Fruit fly (Drosophila melanogaster) whole organism, embryonic: ENCODE data around the gene retm.

ENCODE experiments used
- BtbVII ChIP-seq: fragments of 200-800 bp; sonication (Bioruptor generic); optimal IDR thresholded peaks from 3 replicates; lab custom pipeline; 2017; ENCODE audit warnings: missing biosample characterization, mild to moderate bottlenecking, missing genetic modification characterization
- CG10274 ChIP-seq: fragments of 200-800 bp; sonication (Bioruptor generic); optimal IDR thresholded peaks from 3 replicates; lab custom pipeline; 2017; ENCODE audit warnings: missing biosample characterization, mild to moderate bottlenecking, missing genetic modification characterization
- CG10543 ChIP-seq: fragments of 200-800 bp; sonication (Bioruptor generic); optimal IDR thresholded peaks from 3 replicates; lab custom pipeline; 2017; ENCODE audit warnings: missing biosample characterization, mild to moderate bottlenecking, missing genetic modification characterization, moderate library complexity
- CG11695 ChIP-seq: fragments of 200-800 bp; sonication (Bioruptor generic); IDR thresholded peaks from 3 replicates; pipeline ENCODE4 v1.3.6; 2022; ENCODE audit warnings: missing biosample characterization, missing genetic modification characterization
- CG11723 ChIP-seq: fragments of 200-800 bp; sonication (Bioruptor generic); optimal IDR thresholded peaks from 2 replicates; lab custom pipeline; 2017; ENCODE audit warnings: missing biosample characterization, mild to moderate bottlenecking, missing genetic modification characterization
- CG12769 ChIP-seq: fragments of 200-800 bp; sonication (Bioruptor generic); optimal IDR thresholded peaks from 2 replicates; lab custom pipeline; 2019; ENCODE audit warnings: missing biosample characterization, mild to moderate bottlenecking, missing genetic modification characterization, moderate library complexity
- CG13775 ChIP-seq: fragments of 200-800 bp; sonication (Bioruptor generic); optimal IDR thresholded peaks from 3 replicates; lab custom pipeline; 2017; ENCODE audit warnings: missing biosample characterization, mild to moderate bottlenecking, missing genetic modification characterization
- CG13894 ChIP-seq: fragments of 200-800 bp; sonication (Bioruptor generic); optimal IDR thresholded peaks from 3 replicates; lab custom pipeline; 2018; ENCODE audit warnings: missing biosample characterization, mild to moderate bottlenecking, missing genetic modification characterization, moderate library complexity
- CG15073 ChIP-seq: fragments of 200-800 bp; sonication (Bioruptor generic); optimal IDR thresholded peaks from 2 replicates; lab custom pipeline; 2016; ENCODE audit warnings: missing biosample characterization, missing genetic modification characterization
- CG1603 ChIP-seq: fragments of 200-800 bp; sonication (Bioruptor generic); optimal IDR thresholded peaks from 2 replicates; lab custom pipeline; 2019; ENCODE audit warnings: missing biosample characterization, mild to moderate bottlenecking, missing genetic modification characterization, moderate library complexity
- CG17359 ChIP-seq: fragments of 200-800 bp; sonication (Bioruptor generic); optimal IDR thresholded peaks from 3 replicates; lab custom pipeline; 2018; ENCODE audit warnings: missing biosample characterization, mild to moderate bottlenecking, missing genetic modification characterization, moderate library complexity
- CG1792 ChIP-seq: fragments of 200-800 bp; sonication (Bioruptor generic); optimal IDR thresholded peaks from 2 replicates; lab custom pipeline; 2016; ENCODE audit warnings: missing biosample characterization, missing genetic modification characterization
- CG1832 ChIP-seq: fragments of 200-800 bp; sonication (Bioruptor generic); optimal IDR thresholded peaks from 2 replicates; lab custom pipeline; 2017; ENCODE audit warnings: missing biosample characterization, mild to moderate bottlenecking, missing genetic modification characterization, inconsistent platforms
- CG18476 ChIP-seq: fragments of 200-800 bp; sonication (Bioruptor generic); optimal IDR thresholded peaks from 2 replicates; lab custom pipeline; 2016; ENCODE audit warnings: missing biosample characterization, mild to moderate bottlenecking, missing genetic modification characterization
- CG18599 ChIP-seq: fragments of 200-800 bp; sonication (Bioruptor generic); optimal IDR thresholded peaks from 3 replicates; lab custom pipeline; 2017; ENCODE audit warnings: missing biosample characterization, missing genetic modification characterization, mild to moderate bottlenecking, moderate library complexity, missing genetic modification reagents
- CG2875 ChIP-seq: fragments of 200-800 bp; sonication (Bioruptor generic); optimal IDR thresholded peaks from 2 replicates; lab custom pipeline; 2017; ENCODE audit warnings: missing biosample characterization, mild to moderate bottlenecking, missing genetic modification characterization, missing genetic modification reagents
- CG31224 ChIP-seq: fragments of 200-800 bp; sonication (Bioruptor generic); IDR thresholded peaks from 2 replicates; pipeline ENCODE4 v1.3.6; 2022; ENCODE audit warnings: missing biosample characterization, missing genetic modification characterization
- CG4282 ChIP-seq: fragments of 200-800 bp; sonication (Bioruptor generic); optimal IDR thresholded peaks from 2 replicates; lab custom pipeline; 2016; ENCODE audit warnings: missing biosample characterization, missing genetic modification characterization
- CG7556 ChIP-seq: fragments of 200-800 bp; sonication (Bioruptor generic); optimal IDR thresholded peaks from 2 replicates; lab custom pipeline; 2017; ENCODE audit warnings: missing biosample characterization, mild to moderate bottlenecking, missing genetic modification characterization
- Dip3 ChIP-seq: fragments of 200-800 bp; sonication (Bioruptor generic); optimal IDR thresholded peaks from 3 replicates; lab custom pipeline; 2016; ENCODE audit warnings: missing biosample characterization, missing genetic modification characterization
- Doc2 ChIP-seq: fragments of 200-800 bp; sonication (Bioruptor generic); IDR thresholded peaks from 2 replicates; pipeline ENCODE4 v1.3.6; 2022; ENCODE audit warnings: missing biosample characterization, missing genetic modification characterization
- Hr51 ChIP-seq, 2 experiments: fragments of 200-800 bp; sonication (Bioruptor generic); optimal IDR thresholded peaks; 2 replicates in 1 of 2; 3 replicates in 1 of 2; lab custom pipeline; 2016 to 2018; ENCODE audit warnings: missing biosample characterization in 2 of 2, missing genetic modification characterization in 2 of 2, mild to moderate bottlenecking in 1 of 2, moderate library complexity in 1 of 2
- Hsf ChIP-seq: fragments of 200-800 bp; sonication (Bioruptor generic); optimal IDR thresholded peaks from 3 replicates; lab custom pipeline; 2016; ENCODE audit warnings: missing biosample characterization, missing genetic modification characterization
- Mad ChIP-seq: fragments of 200-800 bp; sonication (Bioruptor generic); optimal IDR thresholded peaks from 2 replicates; lab custom pipeline; 2016; ENCODE audit warnings: missing biosample characterization, missing genetic modification characterization
- NfI ChIP-seq: fragments of 200-800 bp; sonication (Bioruptor generic); optimal IDR thresholded peaks from 3 replicates; lab custom pipeline; 2018; ENCODE audit warnings: missing biosample characterization, mild to moderate bottlenecking, missing genetic modification characterization, moderate library complexity
- Opbp ChIP-seq: fragments of 200-800 bp; sonication (Bioruptor generic); IDR thresholded peaks from 3 replicates; pipeline ENCODE4 v1.3.6; 2022; ENCODE audit warnings: missing biosample characterization, missing genetic modification characterization; ENCODE audit not compliant: partially characterized antibody
- PHDP ChIP-seq: fragments of 200-800 bp; sonication (Bioruptor generic); optimal IDR thresholded peaks from 3 replicates; lab custom pipeline; 2018; ENCODE audit warnings: missing biosample characterization, mild to moderate bottlenecking, missing genetic modification characterization, moderate library complexity
- Sox102F ChIP-seq: fragments of 200-800 bp; sonication (Bioruptor generic); optimal IDR thresholded peaks from 2 replicates; lab custom pipeline; 2018; ENCODE audit warnings: missing biosample characterization, mild to moderate bottlenecking, missing genetic modification characterization, moderate library complexity
- Taf1 ChIP-seq: fragments of 200-800 bp; sonication (Bioruptor generic); IDR thresholded peaks from 2 replicates; pipeline ENCODE4 v1.3.6; 2022; ENCODE audit warnings: missing biosample characterization, missing genetic modification characterization
- Xrp1 ChIP-seq: fragments of 200-800 bp; sonication (Bioruptor generic); IDR thresholded peaks from 2 replicates; pipeline ENCODE4 v1.3.6; 2022; ENCODE audit warnings: missing biosample characterization, missing genetic modification characterization
- ab ChIP-seq: fragments of 200-800 bp; sonication (Bioruptor generic); optimal IDR thresholded peaks from 2 replicates; lab custom pipeline; 2016; ENCODE audit warnings: missing biosample characterization, missing genetic modification characterization
- ac ChIP-seq: fragments of 200-800 bp; sonication (Bioruptor generic); optimal IDR thresholded peaks from 3 replicates; lab custom pipeline; 2017; ENCODE audit warnings: missing biosample characterization, mild to moderate bottlenecking, missing genetic modification characterization
- amos ChIP-seq: fragments of 200-800 bp; sonication (Bioruptor generic); IDR thresholded peaks from 2 replicates; pipeline ENCODE4 v1.3.6; 2022; ENCODE audit warnings: missing biosample characterization, missing genetic modification characterization; ENCODE audit not compliant: partially characterized antibody
- bab2 ChIP-seq: fragments of 200-800 bp; sonication (Bioruptor generic); optimal IDR thresholded peaks from 2 replicates; lab custom pipeline; 2016; ENCODE audit warnings: missing biosample characterization, missing genetic modification characterization
- dmrt11E ChIP-seq: fragments of 200-800 bp; sonication (Bioruptor generic); optimal IDR thresholded peaks from 3 replicates; lab custom pipeline; 2018; ENCODE audit warnings: missing biosample characterization, mild to moderate bottlenecking, missing genetic modification characterization, moderate library complexity
- fd3F ChIP-seq: fragments of 200-800 bp; sonication (Bioruptor generic); optimal IDR thresholded peaks from 2 replicates; lab custom pipeline; 2018; ENCODE audit warnings: missing biosample characterization, mild to moderate bottlenecking, missing genetic modification characterization, moderate library complexity
- grau ChIP-seq: fragments of 200-800 bp; optimal IDR thresholded peaks from 3 replicates; lab custom pipeline; 2019; ENCODE audit warnings: missing biosample characterization, mild to moderate bottlenecking, missing genetic modification characterization, moderate library complexity
- lab ChIP-seq: fragments of 200-800 bp; sonication (Bioruptor generic); optimal IDR thresholded peaks from 3 replicates; lab custom pipeline; 2017; ENCODE audit warnings: missing biosample characterization, missing genetic modification characterization, mild to moderate bottlenecking, moderate library complexity, missing genetic modification reagents
- lov ChIP-seq, 2 experiments: fragments of 200-800 bp in 1 of 2; fragments of >200 bp in 1 of 2; sonication (Bioruptor generic) in 1 of 2; IDR thresholded peaks in 1 of 2; optimal IDR thresholded peaks in 1 of 2; 2 replicates in 1 of 2; 3 replicates in 1 of 2; pipeline versions ENCODE4 v1.3.6 to Lab custom; 2017 to 2022; ENCODE audit warnings: missing biosample characterization in 1 of 2, missing genetic modification characterization in 1 of 2
- nau ChIP-seq: fragments of 200-800 bp; sonication (Bioruptor generic); optimal IDR thresholded peaks from 3 replicates; lab custom pipeline; 2017; ENCODE audit warnings: missing biosample characterization, mild to moderate bottlenecking, missing genetic modification characterization, missing genetic modification reagents
- org-1 ChIP-seq: fragments of 200-800 bp; sonication (Bioruptor generic); optimal IDR thresholded peaks from 2 replicates; lab custom pipeline; 2017; ENCODE audit warnings: missing biosample characterization, missing genetic modification characterization
- pb ChIP-seq: fragments of 200-800 bp; sonication (Bioruptor generic); optimal IDR thresholded peaks from 3 replicates; lab custom pipeline; 2016; ENCODE audit warnings: missing biosample characterization, missing genetic modification characterization
- run ChIP-seq: fragments of 200-800 bp; sonication (Bioruptor generic); optimal IDR thresholded peaks from 3 replicates; lab custom pipeline; 2018; ENCODE audit warnings: missing biosample characterization, mild to moderate bottlenecking, missing genetic modification characterization
- so ChIP-seq: fragments of 200-800 bp; sonication (Bioruptor generic); IDR thresholded peaks from 3 replicates; pipeline ENCODE4 v1.3.6; 2022; ENCODE audit warnings: missing biosample characterization, missing genetic modification characterization
- tap ChIP-seq: fragments of 200-800 bp; optimal IDR thresholded peaks from 3 replicates; lab custom pipeline; 2019; ENCODE audit warnings: missing biosample characterization, mild to moderate bottlenecking, missing genetic modification characterization, moderate library complexity
- z ChIP-seq: fragments of 200-800 bp; sonication (Bioruptor generic); IDR thresholded peaks from 3 replicates; pipeline ENCODE4 v1.3.6; 2022; ENCODE audit warnings: missing biosample characterization, missing genetic modification characterization
- zfh1 ChIP-seq: fragments of 200-800 bp; sonication (Bioruptor generic); IDR thresholded peaks from 3 replicates; pipeline ENCODE4 v1.3.6; 2022; ENCODE audit warnings: missing biosample characterization, missing genetic modification characterization

retm gene

dm6 chr2L:6471978-6472776, 16.4 kb upstream of the retm start (continued):
- TF ChIP-seq org-1 (GFP tag; lab: Kevin White, UChicago): no peak
- no peak for TF ChIP-seq lov (optimal IDR thresholded peaks at IDR 0.05; lab: Kevin White, UChicago)
- 0 out of 3 replicates have a peak, but pooled peaks have one; percentile 24 for TF ChIP-seq lov (GFP tag; IDR thresholded peaks at IDR 0.05; lab: Robert Waterston, UW)
- TF ChIP-seq zfh1: no peak
- peak; percentile 6 for TF ChIP-seq fd3F (GFP tag; lab: Kevin White, UChicago)
- no peak for TF ChIP-seq CG1603 (tag; lab: Kevin White, UChicago)
- peak; percentile 80 for TF ChIP-seq CG31224
- TF ChIP-seq CG4282 (GFP tag; lab: Kevin White, UChicago): no peak
- TF ChIP-seq nau (GFP tag; lab: Kevin White, UChicago): peak; percentile 20
- peak; percentile 32; the same call in 1 of the 2 replicates for TF ChIP-seq Taf1 (GFP tag; lab: Robert Waterston, UW)
- TF ChIP-seq Hr51 (GFP tag; optimal IDR thresholded peaks at IDR 0.05; lab: Kevin White, UChicago): peak in 1 of 2 experiments; percentile 39
- TF ChIP-seq dmrt11E: no peak
- TF ChIP-seq pb (GFP tag; lab: Kevin White, UChicago): no peak
- 0 out of 3 replicates have a peak, but pooled peaks have one; percentile 8 for TF ChIP-seq CG11695 (GFP tag; lab: Robert Waterston, UW)
- no peak for TF ChIP-seq tap (tag; lab: Kevin White, UChicago)
- no peak for TF ChIP-seq Doc2 (GFP tag; lab: Robert Waterston, UW)
- no peak for TF ChIP-seq CG13775 (GFP tag; lab: Kevin White, UChicago)
- TF ChIP-seq CG17359 (tag; lab: Kevin White, UChicago): peak; percentile 1
- no peak for TF ChIP-seq Dip3 (GFP tag; lab: Kevin White, UChicago)
- no peak for TF ChIP-seq CG1832
- TF ChIP-seq Hsf: no peak
- no peak for TF ChIP-seq BtbVII (GFP tag; lab: Kevin White, UChicago)
- no peak for TF ChIP-seq CG11723 (GFP tag; lab: Kevin White, UChicago)
- TF ChIP-seq PHDP (tag; lab: Kevin White, UChicago): peak; percentile 18
- TF ChIP-seq CG18599 (GFP tag; lab: Kevin White, UChicago): peak; percentile 10
- TF ChIP-seq grau: peak; percentile 39
- TF ChIP-seq Sox102F: peak; percentile 11
- peak; percentile 40 for TF ChIP-seq CG18476 (GFP tag; lab: Kevin White, UChicago)
- TF ChIP-seq CG1792: no peak
- peak; percentile 8 for TF ChIP-seq CG7556 (GFP tag; lab: Kevin White, UChicago)
- TF ChIP-seq CG10274: peak; percentile 14
- TF ChIP-seq NfI (GFP tag; lab: Kevin White, UChicago): no peak
- peak; percentile 14 for TF ChIP-seq lab
- TF ChIP-seq so: peak; percentile 16; the same call in 1 of the 3 replicates
- TF ChIP-seq CG10543: peak; percentile 43
- no peak for TF ChIP-seq CG2875 (GFP tag; lab: Kevin White, UChicago)
- no peak for TF ChIP-seq run
- TF ChIP-seq CG13894 (tag; lab: Kevin White, UChicago): no peak
- no peak; the same call in 1 of the 2 replicates for TF ChIP-seq amos (GFP tag; lab: Robert Waterston, UW)
- no peak for TF ChIP-seq CG15073 (GFP tag; lab: Kevin White, UChicago)
- no peak for TF ChIP-seq ac
- no peak for TF ChIP-seq Xrp1
- TF ChIP-seq CG12769: peak; percentile 81
- TF ChIP-seq z: no peak
- no peak for TF ChIP-seq bab2 (GFP tag; lab: Kevin White, UChicago)
- TF ChIP-seq Mad: no peak
- 0 out of 3 replicates have a peak, but pooled peaks have one; percentile 25 for TF ChIP-seq Opbp (GFP tag; lab: Robert Waterston, UW)
- no peak for TF ChIP-seq ab (GFP tag; lab: Kevin White, UChicago)
